Worm (Caenorhabditis elegans) whole organism, early embryonic: Measurements from ENCODE around the gene dmsr-16.

ENCODE experiments used
- B0310.2 ChIP-seq: sonication (generic microtip); optimal IDR thresholded peaks from 2 replicates; lab custom pipeline; 2016; ENCODE audit warnings: mild to moderate bottlenecking, missing genetic modification characterization, missing compliant biosample characterization
- ama-1 ChIP-seq: fragments of 150-350 bp; optimal IDR thresholded peaks from 2 replicates; lab custom pipeline; 2014
- ceh-13 ChIP-seq: fragments of 200-800 bp; sonication (Bioruptor generic); optimal IDR thresholded peaks from 2 replicates; lab custom pipeline; 2018; ENCODE audit warnings: mild to moderate bottlenecking, missing genetic modification characterization, missing compliant biosample characterization
- ceh-36 ChIP-seq: sonication (generic microtip); optimal IDR thresholded peaks from 2 replicates; lab custom pipeline; 2016; ENCODE audit warnings: missing genetic modification characterization, inconsistent platforms, missing compliant biosample characterization
- ets-7 ChIP-seq: sonication (generic microtip); optimal IDR thresholded peaks from 2 replicates; lab custom pipeline; 2016; ENCODE audit warnings: missing genotype, missing genetic modification characterization, missing compliant biosample characterization
- flt-1 ChIP-seq: fragments of 200-800 bp; sonication (Bioruptor generic); IDR thresholded peaks from 2 replicates; pipeline ENCODE4 v1.3.6; 2022; ENCODE audit warnings: missing genetic modification characterization, missing compliant biosample characterization
- hmbx-1 ChIP-seq: sonication (generic microtip); optimal IDR thresholded peaks from 2 replicates; lab custom pipeline; 2016; ENCODE audit warnings: mild to moderate bottlenecking, missing genetic modification characterization, missing compliant biosample characterization
- hmg-4 ChIP-seq: fragments of 200-800 bp; sonication (Bioruptor generic); optimal IDR thresholded peaks from 2 replicates; lab custom pipeline; 2018; ENCODE audit warnings: mild to moderate bottlenecking, missing genetic modification characterization, missing compliant biosample characterization
- pes-1 ChIP-seq: fragments of 200-800 bp; sonication (Bioruptor generic); IDR thresholded peaks from 2 replicates; pipeline ENCODE4 v1.3.6; 2022; ENCODE audit warnings: missing genetic modification reagents, missing genetic modification characterization, missing compliant biosample characterization
- sea-1 ChIP-seq: fragments of 200-800 bp; sonication (Bioruptor generic); conservative IDR thresholded peaks from 2 replicates; pipeline ENCODE4 v1.3.6; 2022; ENCODE audit warnings: missing genetic modification characterization, missing compliant biosample characterization
- tbx-11 ChIP-seq: fragments of 200-800 bp; sonication (Bioruptor generic); IDR thresholded peaks from 2 replicates; pipeline ENCODE4 v1.3.6; 2022; ENCODE audit warnings: missing genetic modification characterization, missing compliant biosample characterization

DNA sequence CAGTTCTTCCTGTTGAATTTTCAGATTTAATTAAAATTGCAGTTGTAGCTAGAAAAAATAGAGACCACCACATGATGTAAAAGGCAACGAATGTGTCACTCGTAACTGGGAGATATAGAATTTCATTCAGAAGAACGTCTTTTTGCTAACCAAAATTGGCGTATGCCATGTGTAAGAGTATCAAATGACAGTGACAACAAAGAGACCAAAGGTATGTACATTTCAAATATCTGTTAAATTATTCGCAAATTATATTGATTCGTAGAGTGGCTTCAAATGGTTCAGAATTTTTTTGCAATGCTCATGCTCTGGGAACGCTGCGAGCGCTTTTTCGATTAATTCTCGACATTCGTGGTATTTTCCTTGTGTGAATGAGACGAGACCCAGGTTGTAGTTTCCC is 46.5 kb downstream of the dmsr-16 start, which contains the start of gene T25F10.4:
- TF ChIP-seq B0310.2 (tag; lab: Kevin White, UChicago) (no peak), flt-1 (GFP tag; lab: Robert Waterston, UW) (no peak), ama-1 (lab: Kevin White, UChicago) (no peak), ceh-36 (tag; lab: Kevin White, UChicago) (no peak), ceh-13 (GFP tag; lab: Kevin White, UChicago) (no peak), tbx-11 (GFP tag; lab: Robert Waterston, UW) (no peak), hmg-4 (no peak), ets-7 (no peak), hmbx-1 (tag; lab: Kevin White, UChicago) (no peak), sea-1 (no peak), pes-1 (GFP tag; lab: Robert Waterston, UW) (no peak)
